Fruit fly (Drosophila melanogaster) whole organism, pupa: ENCODE data around the gene Cpr78Cb.

ENCODE experiments used
- CG10348 ChIP-seq: fragments of 200-800 bp; sonication (Bioruptor generic); IDR thresholded peaks from 2 replicates; pipeline ENCODE4 v1.3.6; 2022; ENCODE audit warnings: missing biosample characterization, missing genetic modification characterization
- CG12605 ChIP-seq: fragments of 200-800 bp; sonication (Bioruptor generic); IDR thresholded peaks from 2 replicates; pipeline ENCODE4 v1.3.6; 2022; ENCODE audit warnings: missing biosample characterization, missing genetic modification characterization
- CG13204 ChIP-seq: fragments of 200-800 bp; sonication (Bioruptor generic); optimal IDR thresholded peaks from 2 replicates; lab custom pipeline; 2018; ENCODE audit warnings: missing biosample characterization, mild to moderate bottlenecking, missing genetic modification characterization, moderate library complexity
- CG14655 ChIP-seq: fragments of 200-800 bp; sonication (Bioruptor generic); optimal IDR thresholded peaks from 3 replicates; lab custom pipeline; 2017; ENCODE audit warnings: mild to moderate bottlenecking, missing biosample characterization, missing genetic modification reagents, missing genetic modification characterization
- CG15710 ChIP-seq: fragments of 200-800 bp; sonication (Bioruptor generic); optimal IDR thresholded peaks from 2 replicates; lab custom pipeline; 2018; ENCODE audit warnings: missing biosample characterization, mild to moderate bottlenecking, missing genetic modification characterization, moderate library complexity
- CG8301 ChIP-seq: fragments of 200-800 bp; sonication (Bioruptor generic); optimal IDR thresholded peaks from 2 replicates; lab custom pipeline; 2018; ENCODE audit warnings: missing biosample characterization, mild to moderate bottlenecking, missing genetic modification characterization
- CG9948 ChIP-seq: fragments of 200-800 bp; sonication (Bioruptor generic); optimal IDR thresholded peaks from 2 replicates; lab custom pipeline; 2018; ENCODE audit warnings: missing biosample characterization, mild to moderate bottlenecking, missing genetic modification characterization, moderate library complexity
- EcR ChIP-seq: fragments of 200-800 bp; sonication (Bioruptor generic); optimal IDR thresholded peaks from 3 replicates; lab custom pipeline; 2019; ENCODE audit warnings: missing biosample characterization, missing genetic modification characterization, mild to moderate bottlenecking, moderate library complexity, missing genetic modification reagents
- Ets98B ChIP-seq: fragments of 200-800 bp; sonication (Bioruptor generic); IDR thresholded peaks from 2 replicates; pipeline ENCODE4 v1.3.6; 2022; ENCODE audit warnings: missing biosample characterization, missing genetic modification characterization
- Pif1A ChIP-seq: fragments of 200-800 bp; sonication (Bioruptor generic); optimal IDR thresholded peaks from 3 replicates; lab custom pipeline; 2016; ENCODE audit warnings: missing biosample characterization, missing genetic modification characterization
- Pif1B ChIP-seq: fragments of 200-800 bp; sonication (Bioruptor generic); optimal IDR thresholded peaks from 3 replicates; lab custom pipeline; 2016; ENCODE audit warnings: missing biosample characterization, missing genetic modification characterization
- rn ChIP-seq: fragments of 200-800 bp; sonication (Bioruptor generic); IDR thresholded peaks from 2 replicates; pipeline ENCODE4 v1.3.6; 2022; ENCODE audit warnings: missing biosample characterization, missing genetic modification characterization

DNA sequence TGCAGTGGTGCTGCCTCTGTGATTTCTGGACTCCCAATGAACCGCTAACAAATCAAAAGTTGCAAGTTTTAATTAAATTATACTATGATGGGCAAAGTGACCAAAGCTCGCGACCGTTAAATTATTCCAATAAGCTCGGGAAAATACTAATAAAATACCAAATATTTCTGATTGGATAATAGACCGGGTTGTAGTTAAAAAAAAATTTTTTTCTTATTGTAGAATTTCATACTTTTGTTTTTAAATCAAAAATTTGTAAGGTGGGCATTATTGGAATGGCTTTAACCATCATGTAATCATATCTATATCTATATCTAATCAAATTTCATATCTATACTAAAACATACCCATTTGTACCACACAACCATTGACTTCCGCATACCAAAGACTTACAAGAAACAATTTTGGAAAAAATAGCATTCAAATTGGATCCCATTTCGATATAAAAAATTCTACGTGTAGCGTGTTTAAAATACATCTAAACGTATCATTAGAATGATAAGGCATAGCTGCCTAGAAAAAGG lies 26.4 kb upstream of the Cpr78Cb start, which contains the start of gene CG9391:
- no peak for TF ChIP-seq EcR (GFP tag; lab: Kevin White, UChicago)
- no peak for TF ChIP-seq CG14655 (GFP tag; lab: Kevin White, UChicago)
- TF ChIP-seq Ets98B (GFP tag; lab: Robert Waterston, UW), result no peak
- no peak for TF ChIP-seq CG15710 (tag; lab: Kevin White, UChicago)
- no peak for TF ChIP-seq Pif1B (GFP tag; lab: Kevin White, UChicago)
- TF ChIP-seq Pif1A, result no peak
- TF ChIP-seq CG9948 (tag; lab: Kevin White, UChicago), result no peak
- no peak for TF ChIP-seq CG12605 (GFP tag; lab: Robert Waterston, UW)
- TF ChIP-seq CG10348 (GFP tag; lab: Robert Waterston, UW), result no peak
- no peak for TF ChIP-seq rn (GFP tag; lab: Robert Waterston, UW)
- TF ChIP-seq CG13204, result no peak
- no peak for TF ChIP-seq CG8301 (tag; lab: Kevin White, UChicago)
